Worm (Caenorhabditis elegans) whole organism, L4 larva: ENCODE data around the gene F32E10.9.

Experiments
- Y5F2A.4 ChIP-seq: fragments of 200-800 bp; sonication (Bioruptor generic); optimal IDR thresholded peaks from 2 replicates; lab custom pipeline; 2018; ENCODE audit warnings: mild to moderate bottlenecking, missing genetic modification characterization, missing compliant biosample characterization
- ZK337.2 ChIP-seq: fragments of 200-800 bp; sonication (Bioruptor generic); IDR thresholded peaks from 2 replicates; pipeline ENCODE4 v1.3.6; 2022; ENCODE audit warnings: missing genetic modification reagents, missing genetic modification characterization, missing compliant biosample characterization
- aha-1 ChIP-seq: fragments of 150-350 bp; peaks from one replicate; lab custom pipeline; 2014; ENCODE audit warnings: missing biosample characterization, missing genetic modification characterization
- aly-2 ChIP-seq: sonication (generic microtip); optimal IDR thresholded peaks from 2 replicates; lab custom pipeline; 2018; ENCODE audit warnings: missing biosample characterization, missing genetic modification characterization
- ama-1 ChIP-seq: fragments of 150-350 bp; optimal IDR thresholded peaks from 2 replicates; lab custom pipeline; 2014; ENCODE audit warnings: inconsistent platforms, mixed read lengths
- ceh-32 ChIP-seq: sonication (generic microtip); optimal IDR thresholded peaks from 2 replicates; lab custom pipeline; 2016; ENCODE audit warnings: mild to moderate bottlenecking, missing genetic modification characterization, missing compliant biosample characterization; ENCODE audit not compliant: poor library complexity
- ceh-44 ChIP-seq: fragments of 200-800 bp; sonication (Bioruptor generic); IDR thresholded peaks from 2 replicates; pipeline ENCODE4 v1.3.6; 2022; ENCODE audit warnings: missing genetic modification reagents, missing genetic modification characterization, missing compliant biosample characterization
- ceh-62 ChIP-seq: sonication (generic microtip); optimal IDR thresholded peaks from 2 replicates; lab custom pipeline; 2017; ENCODE audit warnings: missing biosample characterization, missing genetic modification characterization
- ces-1 ChIP-seq: fragments of 150-350 bp; sonication (generic microtip); optimal IDR thresholded peaks from 4 replicates; lab custom pipeline; 2014; ENCODE audit warnings: missing biosample characterization, missing genetic modification reagents, missing genetic modification characterization
- cey-2 ChIP-seq: sonication (generic microtip); optimal IDR thresholded peaks from 3 replicates; lab custom pipeline; 2017; ENCODE audit warnings: missing genetic modification characterization, mild to moderate bottlenecking, missing compliant biosample characterization, antibody characterized with exemption, borderline replicate concordance; ENCODE audit not compliant: insufficient read depth
- ctbp-1 ChIP-seq: fragments of 200-800 bp; sonication (Bioruptor generic); IDR thresholded peaks from 2 replicates; pipeline ENCODE4 v1.3.6; 2022; ENCODE audit warnings: missing genetic modification reagents, missing genetic modification characterization, missing compliant biosample characterization
- daf-12 ChIP-seq: fragments of 150-350 bp; optimal IDR thresholded peaks from 2 replicates; lab custom pipeline; 2014; ENCODE audit warnings: missing biosample characterization, missing genetic modification reagents, missing genetic modification characterization
- daf-8 ChIP-seq: fragments of 200-800 bp; sonication (Bioruptor generic); IDR thresholded peaks from 2 replicates; pipeline ENCODE4 v1.3.6; 2022; ENCODE audit warnings: missing genetic modification characterization, missing compliant biosample characterization
- dmd-8 ChIP-seq: fragments of 200-800 bp; sonication (Bioruptor generic); IDR thresholded peaks from 2 replicates; pipeline ENCODE4 v1.3.6; 2022; ENCODE audit warnings: missing genetic modification characterization, missing compliant biosample characterization
- dmd-9 ChIP-seq: fragments of 200-800 bp; sonication (Bioruptor generic); IDR thresholded peaks from 2 replicates; pipeline ENCODE4 v1.3.6; 2022; ENCODE audit warnings: missing genetic modification reagents, missing genetic modification characterization, missing compliant biosample characterization
- dpl-1 ChIP-seq: fragments of 150-350 bp; optimal IDR thresholded peaks from 2 replicates; lab custom pipeline; 2014; ENCODE audit warnings: missing biosample characterization, missing genetic modification reagents, missing genetic modification characterization
- duxl-1 ChIP-seq: sonication (generic microtip); optimal IDR thresholded peaks from 2 replicates; lab custom pipeline; 2016; ENCODE audit warnings: mild to moderate bottlenecking, missing genetic modification characterization, moderate library complexity, missing compliant biosample characterization; ENCODE audit not compliant: poor library complexity
- egl-43 ChIP-seq: fragments of 200-800 bp; sonication (Bioruptor generic); IDR thresholded peaks from 2 replicates; pipeline ENCODE4 v1.3.6; 2022; ENCODE audit warnings: missing genetic modification reagents, missing genetic modification characterization, missing compliant biosample characterization
- fos-1 ChIP-seq: fragments of 150-350 bp; optimal IDR thresholded peaks from 2 replicates; lab custom pipeline; 2014; ENCODE audit warnings: missing biosample characterization, missing genetic modification characterization
- gei-8 ChIP-seq: fragments of 200-800 bp; sonication (Bioruptor generic); optimal IDR thresholded peaks from 2 replicates; lab custom pipeline; 2018; ENCODE audit warnings: mild to moderate bottlenecking, missing genetic modification characterization, missing compliant biosample characterization
- hlh-11 ChIP-seq: fragments of 200-800 bp; sonication (Bioruptor generic); optimal IDR thresholded peaks from 2 replicates; lab custom pipeline; 2018; ENCODE audit warnings: mild to moderate bottlenecking, missing genetic modification characterization, missing compliant biosample characterization
- hmg-1.1 ChIP-seq: fragments of 200-800 bp; sonication (Bioruptor generic); IDR thresholded peaks from 2 replicates; pipeline ENCODE4 v1.3.6; 2022; ENCODE audit warnings: missing genetic modification reagents, missing genetic modification characterization, missing compliant biosample characterization
- lim-7 ChIP-seq: fragments of 200-800 bp; sonication (Bioruptor generic); IDR thresholded peaks from 2 replicates; pipeline ENCODE4 v1.3.6; 2022; ENCODE audit warnings: missing genetic modification characterization, missing compliant biosample characterization
- lin-1 ChIP-seq: fragments of 200-800 bp; sonication (Bioruptor generic); IDR thresholded peaks from 2 replicates; pipeline ENCODE4 v1.3.6; 2022; ENCODE audit warnings: missing genetic modification reagents, missing genetic modification characterization, missing compliant biosample characterization
- lin-15B ChIP-seq: fragments of 150-350 bp; sonication (generic microtip); optimal IDR thresholded peaks from 3 replicates; lab custom pipeline; 2014; ENCODE audit warnings: missing biosample characterization, missing genetic modification characterization
- lin-38 ChIP-seq: fragments of 200-800 bp; sonication (Bioruptor generic); IDR thresholded peaks from 2 replicates; pipeline ENCODE4 v1.3.6; 2022; ENCODE audit warnings: missing genetic modification reagents, missing genetic modification characterization, missing compliant biosample characterization
- lir-3 ChIP-seq: sonication (generic microtip); optimal IDR thresholded peaks from 2 replicates; lab custom pipeline; 2016; ENCODE audit warnings: mild to moderate bottlenecking, missing genetic modification characterization, missing compliant biosample characterization
- madf-9 ChIP-seq: fragments of 200-800 bp; sonication (Bioruptor generic); conservative IDR thresholded peaks from 2 replicates; pipeline ENCODE4 v1.3.6; 2022; ENCODE audit warnings: missing genetic modification reagents, missing genetic modification characterization, missing compliant biosample characterization
- mdl-1 ChIP-seq, 2 experiments: fragments of 150-350 bp in 1 of 2; sonication (generic microtip) in 1 of 2; optimal IDR thresholded peaks; 2 replicates each; lab custom pipeline; 2014 to 2017; ENCODE audit warnings: missing biosample characterization in 2 of 2, missing genetic modification characterization in 2 of 2
- mdt-29 ChIP-seq: fragments of 200-800 bp; sonication (Bioruptor generic); IDR thresholded peaks from 2 replicates; pipeline ENCODE4 v1.3.6; 2022; ENCODE audit warnings: missing genetic modification reagents, missing genetic modification characterization, missing compliant biosample characterization
- mxl-2 ChIP-seq: fragments of 200-800 bp; sonication (Bioruptor generic); conservative IDR thresholded peaks from 2 replicates; pipeline ENCODE4 v1.3.6; 2022; ENCODE audit warnings: missing genetic modification reagents, missing genetic modification characterization, missing compliant biosample characterization
- mxl-3 ChIP-seq: fragments of 200-800 bp; sonication (Bioruptor generic); optimal IDR thresholded peaks from 2 replicates; lab custom pipeline; 2018; ENCODE audit warnings: mild to moderate bottlenecking, missing genetic modification characterization, missing compliant biosample characterization
- nhr-10 ChIP-seq: fragments of 150-350 bp; optimal IDR thresholded peaks from 2 replicates; lab custom pipeline; 2014; ENCODE audit warnings: missing biosample characterization, missing genetic modification characterization
- nhr-28 ChIP-seq: fragments of 150-350 bp; optimal IDR thresholded peaks from 2 replicates; lab custom pipeline; 2014; ENCODE audit warnings: missing biosample characterization, missing genetic modification characterization
- nhr-41 ChIP-seq: fragments of 200-800 bp; sonication (Bioruptor generic); IDR thresholded peaks from 2 replicates; pipeline ENCODE4 v1.3.6; 2022; ENCODE audit warnings: missing genetic modification reagents, missing genetic modification characterization, missing compliant biosample characterization
- nhr-76 ChIP-seq: fragments of 150-350 bp; optimal IDR thresholded peaks from 2 replicates; lab custom pipeline; 2014; ENCODE audit warnings: missing biosample characterization, missing genetic modification characterization
- nhr-77 ChIP-seq: fragments of 150-350 bp; optimal IDR thresholded peaks from 2 replicates; lab custom pipeline; 2014; ENCODE audit warnings: missing biosample characterization, missing genetic modification characterization
- pqm-1 ChIP-seq: sonication (generic microtip); optimal IDR thresholded peaks from 2 replicates; lab custom pipeline; 2017; ENCODE audit warnings: missing biosample characterization, missing genetic modification characterization
- skn-1 ChIP-seq: fragments of 150-350 bp; optimal IDR thresholded peaks from 2 replicates; lab custom pipeline; 2014; ENCODE audit warnings: missing biosample characterization, missing genetic modification characterization
- zag-1 ChIP-seq: fragments of 150-350 bp; optimal IDR thresholded peaks from 2 replicates; lab custom pipeline; 2014; ENCODE audit warnings: missing biosample characterization, missing genetic modification characterization
- zfp-2 ChIP-seq: sonication (generic microtip); optimal IDR thresholded peaks from 2 replicates; lab custom pipeline; 2016; ENCODE audit warnings: mild to moderate bottlenecking, missing genetic modification characterization, missing compliant biosample characterization
- zip-11 ChIP-seq: fragments of 200-800 bp; sonication (Bioruptor generic); IDR thresholded peaks from 2 replicates; pipeline ENCODE4 v1.3.6; 2022; ENCODE audit warnings: missing genetic modification characterization, missing compliant biosample characterization
- zip-2 ChIP-seq: fragments of 150-350 bp; optimal IDR thresholded peaks from 2 replicates; lab custom pipeline; 2014; ENCODE audit warnings: missing biosample characterization, missing genetic modification characterization
- ztf-11 ChIP-seq: fragments of 150-350 bp; optimal IDR thresholded peaks from 2 replicates; lab custom pipeline; 2014; ENCODE audit warnings: missing biosample characterization, missing genetic modification characterization

F32E10.9 gene

DNA sequence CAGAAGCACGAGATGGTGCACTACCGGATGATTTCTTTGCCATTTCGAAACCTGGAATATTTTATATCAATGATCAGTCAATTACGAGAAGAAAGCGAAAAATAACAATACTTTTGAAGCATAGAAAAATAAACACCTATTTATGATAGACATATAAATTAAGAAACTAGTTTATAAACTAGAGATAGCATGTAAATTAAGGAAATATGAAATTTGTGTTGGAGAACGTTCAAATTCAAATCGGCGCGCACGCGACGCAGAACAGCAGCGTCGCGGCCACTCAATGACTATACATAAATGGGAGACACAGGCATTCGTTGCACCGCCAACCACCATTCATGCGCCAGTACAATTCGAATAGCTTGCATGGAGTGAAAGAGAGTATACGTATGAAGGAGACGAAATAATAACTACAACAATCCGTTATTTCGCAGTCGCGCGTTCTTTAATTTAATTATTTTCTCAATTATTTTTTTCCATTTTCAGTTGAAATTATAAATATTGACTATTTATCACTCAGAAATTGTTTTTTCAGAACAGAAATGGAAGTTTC, 16.4 kb upstream of the F32E10.9 start, which contains the start of the genes cec-5 and nol-10 (continued):
- no peak for TF ChIP-seq lin-15B (tag; lab: Kevin White, UChicago)
- 0 out of 2 replicates have a peak, but pooled peaks have one; percentile 11 for TF ChIP-seq egl-43 (GFP tag; lab: Robert Waterston, UW)
- TF ChIP-seq lir-3 (tag; lab: Kevin White, UChicago) = no peak
- TF ChIP-seq dmd-8 (GFP tag; lab: Robert Waterston, UW) = no peak
- no peak for TF ChIP-seq Y5F2A.4 (GFP tag; lab: Kevin White, UChicago)
- TF ChIP-seq nhr-28 (tag; lab: Kevin White, UChicago) = peak; percentile 55
- TF ChIP-seq nhr-77 (tag; lab: Kevin White, UChicago) = peak; percentile 52
- TF ChIP-seq ces-1 (GFP tag; lab: Kevin White, UChicago) = peak; percentile 59
- TF ChIP-seq gei-8 (GFP tag; lab: Kevin White, UChicago) = no peak
- no peak for TF ChIP-seq hlh-11 (tag; lab: Kevin White, UChicago)

DNA sequence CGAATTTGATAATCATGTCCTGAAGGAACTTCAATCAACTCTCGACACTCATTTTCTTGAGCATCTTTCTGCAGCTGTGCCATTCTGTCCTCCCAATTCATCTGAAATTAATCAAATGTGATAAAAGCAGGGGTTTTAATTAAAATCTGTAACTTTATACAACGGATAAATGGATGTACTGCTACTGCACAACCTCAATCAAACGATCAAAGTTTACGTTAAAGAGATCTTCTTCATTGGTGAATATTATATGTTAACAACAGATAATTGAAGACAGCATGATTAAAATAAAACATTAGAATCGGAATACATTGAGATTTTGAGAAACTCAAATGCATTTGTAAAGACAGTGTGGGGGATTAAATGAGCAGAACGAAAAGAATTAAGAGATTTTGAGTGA, 14.5 kb upstream of the F32E10.9 start, which contains the start of gene F32E10.5:
F32E10.5 (minus strand) TSS at position 101 of the 400 bp plus-strand sequence.
- TF ChIP-seq ztf-11 (tag; lab: Kevin White, UChicago) = no peak
- no peak for TF ChIP-seq skn-1
- no peak for TF ChIP-seq aha-1
- no peak for TF ChIP-seq lim-7 (GFP tag; lab: Robert Waterston, UW)
- TF ChIP-seq mxl-3 = no peak
- TF ChIP-seq lin-15B (tag; lab: Kevin White, UChicago) = no peak
- no peak for TF ChIP-seq mxl-2
- no peak for TF ChIP-seq ZK337.2 (GFP tag; lab: Robert Waterston, UW)
- TF ChIP-seq ceh-62 (tag; lab: Kevin White, UChicago) = no peak
- TF ChIP-seq nhr-41 (GFP tag; lab: Robert Waterston, UW) = no peak
- TF ChIP-seq mdt-29 = no peak
- peak; percentile 24 for TF ChIP-seq duxl-1 (tag; lab: Kevin White, UChicago)
- TF ChIP-seq ama-1 = peak; percentile 21
- no peak for TF ChIP-seq fos-1 (tag; lab: Kevin White, UChicago)

DNA sequence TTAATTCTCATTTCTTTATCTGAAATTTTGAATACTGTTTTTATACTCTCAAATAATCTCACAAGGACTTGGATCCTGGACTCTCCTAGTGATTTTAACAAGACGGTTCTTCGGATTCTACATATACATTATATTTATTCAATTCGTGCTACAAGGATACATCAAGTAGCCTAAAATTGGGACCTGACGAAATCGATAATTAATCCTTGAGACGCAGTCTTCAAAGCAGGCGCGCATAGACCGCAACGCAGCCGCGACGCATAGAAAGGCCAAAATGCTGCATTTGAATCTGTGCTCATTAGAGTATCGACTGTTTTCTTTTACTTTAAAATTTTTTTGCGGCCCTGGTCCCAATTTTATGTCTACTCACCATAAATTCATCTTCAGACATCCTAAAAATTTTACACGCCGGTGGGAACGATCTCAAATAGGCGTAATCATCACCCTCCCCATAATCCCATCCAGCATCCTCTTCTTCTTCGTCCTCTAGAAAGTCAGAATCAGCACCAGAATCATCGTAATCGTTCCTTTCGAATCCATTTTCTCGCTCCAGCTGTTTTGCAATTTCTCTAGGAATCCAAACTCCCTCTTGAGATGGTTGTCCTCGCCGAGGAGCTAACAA, 11.5 kb upstream of the F32E10.9 start, which contains the start of gene cec-4:
cec-4 (plus strand) TSS at position 572 of the 622 bp plus-strand sequence.
- TF ChIP-seq gei-8 (GFP tag; lab: Kevin White, UChicago) (no peak), hmg-1.1 (GFP tag; lab: Robert Waterston, UW) (no peak)
- TF ChIP-seq, all 104 proteins: peak for 0

DNA sequence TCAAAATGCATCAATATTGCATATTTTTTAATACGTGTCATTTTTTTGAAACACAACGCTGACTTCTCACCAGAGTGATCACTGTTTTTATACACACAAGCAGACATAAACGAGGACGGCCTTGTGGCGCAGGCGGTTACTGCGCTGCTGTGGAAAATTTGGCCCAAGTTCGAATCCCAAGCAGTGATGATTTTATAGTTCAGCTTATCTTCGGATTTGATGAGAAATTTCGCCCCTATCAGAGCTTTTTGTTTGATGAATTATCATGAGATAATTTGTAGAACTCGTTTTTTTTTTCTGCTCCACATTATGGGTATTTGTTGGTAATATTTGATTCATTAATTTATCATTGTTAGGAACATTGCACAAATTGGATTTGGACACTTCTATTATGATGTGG, 10.2 kb upstream of the F32E10.9 start:
- TF ChIP-seq pqm-1 (tag; lab: Kevin White, UChicago) (peak; percentile 7), madf-9 (GFP tag; lab: Robert Waterston, UW) (peak; percentile 88), ces-1 (GFP tag; lab: Kevin White, UChicago) (peak; percentile 66), cey-2 (tag; lab: Kevin White, UChicago) (no peak), nhr-41 (GFP tag; lab: Robert Waterston, UW) (peak; percentile 93), zfp-2 (tag; lab: Kevin White, UChicago) (peak; percentile 73), hmg-1.1 (GFP tag; lab: Robert Waterston, UW) (peak; percentile 94), ceh-44 (GFP tag; lab: Robert Waterston, UW) (peak; percentile 93), ceh-32 (tag; lab: Kevin White, UChicago) (peak; percentile 31), aly-2 (tag; lab: Kevin White, UChicago) (peak; percentile 85), ctbp-1 (GFP tag; lab: Robert Waterston, UW) (peak; percentile 94), nhr-76 (tag; lab: Kevin White, UChicago) (no peak), ztf-11 (tag; lab: Kevin White, UChicago) (no peak), lin-1 (GFP tag; lab: Robert Waterston, UW) (peak; percentile 92), ZK337.2 (GFP tag; lab: Robert Waterston, UW) (peak; percentile 74; the same call in 1 of the 2 replicates), daf-12 (tag; lab: Kevin White, UChicago) (no peak), mdl-1 (tag; optimal IDR thresholded peaks at IDR 0.05; lab: Kevin White, UChicago) (peak in 1 of 2 experiments; percentile 21), dmd-9 (GFP tag; lab: Robert Waterston, UW) (peak; percentile 79; the same call in 1 of the 2 replicates), nhr-10 (tag; lab: Kevin White, UChicago) (no peak), mxl-3 (peak; percentile 82), zag-1 (tag; lab: Kevin White, UChicago) (no peak), dpl-1 (peak; percentile 65), skn-1 (no peak), daf-8 (GFP tag; lab: Robert Waterston, UW) (no peak), zip-2 (tag; lab: Kevin White, UChicago) (peak; percentile 69), lin-38 (peak; percentile 90), zip-11 (GFP tag; lab: Robert Waterston, UW) (peak; percentile 68; the same call in 1 of the 2 replicates)
